Worm (Caenorhabditis elegans): ENCODE data around the gene K10B3.5.

- no peak for TF ChIP-seq bed-1 (GFP tag; IDR thresholded peaks at IDR 0.05)
- TF ChIP-seq cebp-2 (GFP tag; IDR thresholded peaks at IDR 0.05), result no peak
- TF ChIP-seq dpl-1 (GFP tag; optimal IDR thresholded peaks at IDR 0.05), result no peak
- no peak for TF ChIP-seq T07F8.4 (tag; optimal IDR thresholded peaks at IDR 0.05)
- no peak for TF ChIP-seq hrde-1 (tag; optimal IDR thresholded peaks at IDR 0.05; ENCODE audit: borderline replicate concordance)
- TF ChIP-seq him-1 (tag; optimal IDR thresholded peaks at IDR 0.05), result no peak
- TF ChIP-seq egl-18 (GFP tag; IDR thresholded peaks at IDR 0.05), result no peak
- no peak for TF ChIP-seq bed-2 (GFP tag; IDR thresholded peaks at IDR 0.05)
- no peak for TF ChIP-seq ets-4 (GFP tag; optimal IDR thresholded peaks at IDR 0.05)
- TF ChIP-seq unc-62 (GFP tag; optimal IDR thresholded peaks at IDR 0.05), result no peak
- no peak for TF ChIP-seq ZK185.1 (tag; optimal IDR thresholded peaks at IDR 0.05; ENCODE audit: poor library complexity, severe bottlenecking)
- TF ChIP-seq pha-4 (tag; optimal IDR thresholded peaks at IDR 0.05), result no peak
- TF ChIP-seq F10E7.11 (tag; optimal IDR thresholded peaks at IDR 0.05), result no peak
- no peak for TF ChIP-seq mel-28 (tag; optimal IDR thresholded peaks at IDR 0.05; ENCODE audit: borderline replicate concordance)
Measured at ce11 chrX:3061698-3062097, 44.6 kb downstream of the K10B3.5 start.

Data from whole organism, young adult.